Fruit fly (Drosophila melanogaster) Kc167 (cell line): ENCODE data around the gene CG4789.

Experiments used
- Myc ChIP-seq: fragments of >200 bp; optimal IDR thresholded peaks from 2 replicates; lab custom pipeline; 2017; ENCODE audit warnings: missing external identifiers
- Sin3A ChIP-seq: fragments of >200 bp; optimal IDR thresholded peaks from 2 replicates; lab custom pipeline; 2018; ENCODE audit warnings: missing external identifiers
- insv ChIP-seq: fragments of >200 bp; optimal IDR thresholded peaks from 3 replicates; lab custom pipeline; 2018; ENCODE audit warnings: missing external identifiers
- psq ChIP-seq: fragments of >200 bp; optimal IDR thresholded peaks from 2 replicates; lab custom pipeline; 2017; ENCODE audit warnings: missing external identifiers

DNA sequence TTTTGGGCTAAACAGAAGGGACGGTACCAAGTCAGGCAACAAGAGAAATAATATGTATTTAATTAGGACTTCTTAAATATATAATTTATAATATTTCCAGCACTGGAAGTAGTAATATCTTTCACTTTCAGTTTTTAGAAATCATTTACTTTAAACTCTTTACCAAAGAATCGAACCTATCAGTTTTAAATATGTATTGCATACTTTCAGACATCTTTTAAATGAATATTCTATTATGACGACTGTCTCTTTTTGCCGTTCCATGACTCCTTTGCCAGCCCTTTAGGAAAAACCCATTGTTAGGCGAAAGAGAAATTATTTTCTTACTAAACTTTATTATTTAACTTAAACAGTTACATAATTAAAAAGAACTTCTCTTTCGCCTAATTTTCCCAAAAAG is 43.1 kb upstream of the CG4789 start:
- TF ChIP-seq Sin3A (lab: Kevin White, UChicago) (no peak), insv (lab: Kevin White, UChicago) (no peak), psq (lab: Kevin White, UChicago) (no peak), Myc (lab: Kevin White, UChicago) (no peak)
